Worm (Caenorhabditis elegans) whole organism, L2 larva: ENCODE measurements around the gene T07A9.12.

Experiments
- R02D3.7 ChIP-seq: fragments of 150-350 bp; optimal IDR thresholded peaks from 2 replicates; lab custom pipeline; 2014; ENCODE audit warnings: missing biosample characterization, missing genetic modification characterization
- ama-1 ChIP-seq: fragments of 150-350 bp; optimal IDR thresholded peaks from 2 replicates; lab custom pipeline; 2018; ENCODE audit warnings: inconsistent platforms
- elt-1 ChIP-seq: fragments of 150-350 bp; optimal IDR thresholded peaks from 2 replicates; lab custom pipeline; 2014; ENCODE audit warnings: missing biosample characterization, missing genetic modification characterization
- lin-39 ChIP-seq: fragments of 150-350 bp; optimal IDR thresholded peaks from 2 replicates; lab custom pipeline; 2014; ENCODE audit warnings: missing biosample characterization, missing genetic modification reagents, missing genetic modification characterization
- nhr-10 ChIP-seq: sonication (generic microtip); optimal IDR thresholded peaks from 2 replicates; lab custom pipeline; 2017; ENCODE audit warnings: missing biosample characterization, missing genetic modification characterization
- nhr-11 ChIP-seq: fragments of 150-350 bp; optimal IDR thresholded peaks from 2 replicates; lab custom pipeline; 2014; ENCODE audit warnings: missing biosample characterization, missing genetic modification characterization
- nhr-23 ChIP-seq: fragments of 150-350 bp; optimal IDR thresholded peaks from 2 replicates; lab custom pipeline; 2014; ENCODE audit warnings: missing biosample characterization, missing genetic modification reagents, missing genetic modification characterization
- sem-4 ChIP-seq: fragments of 150-350 bp; optimal IDR thresholded peaks from 2 replicates; lab custom pipeline; 2014; ENCODE audit warnings: missing biosample characterization, missing genetic modification reagents, missing genetic modification characterization
- unc-39 ChIP-seq: fragments of 150-350 bp; optimal IDR thresholded peaks from 2 replicates; lab custom pipeline; 2014; ENCODE audit warnings: missing biosample characterization, missing genetic modification characterization
- zag-1 ChIP-seq: fragments of 150-350 bp; optimal IDR thresholded peaks from 2 replicates; lab custom pipeline; 2014; ENCODE audit warnings: missing biosample characterization, missing genetic modification characterization

ce11 chrIV:378838-379237 is 31.8 kb upstream of the T07A9.12 start:
- TF ChIP-seq zag-1 (tag; lab: Kevin White, UChicago), result no peak
- no peak for TF ChIP-seq sem-4
- no peak for TF ChIP-seq nhr-11 (tag; lab: Kevin White, UChicago)
- no peak for TF ChIP-seq elt-1
- no peak for TF ChIP-seq nhr-23 (tag; lab: Kevin White, UChicago)
- no peak for TF ChIP-seq unc-39
- TF ChIP-seq lin-39 (tag; lab: Kevin White, UChicago), result no peak
- TF ChIP-seq nhr-10, result no peak
- TF ChIP-seq ama-1, result no peak
- no peak for TF ChIP-seq R02D3.7 (tag; lab: Kevin White, UChicago)
